Fruit fly (Drosophila melanogaster) whole organism, pupa: Measurements from ENCODE around the gene CG42752.

Experiments used
- CG10348 ChIP-seq: fragments of 200-800 bp; sonication (Bioruptor generic); IDR thresholded peaks from 2 replicates; pipeline ENCODE4 v1.3.6; 2022; ENCODE audit warnings: missing biosample characterization, missing genetic modification characterization
- CG12605 ChIP-seq: fragments of 200-800 bp; sonication (Bioruptor generic); IDR thresholded peaks from 2 replicates; pipeline ENCODE4 v1.3.6; 2022; ENCODE audit warnings: missing biosample characterization, missing genetic modification characterization
- CG13204 ChIP-seq: fragments of 200-800 bp; sonication (Bioruptor generic); optimal IDR thresholded peaks from 2 replicates; lab custom pipeline; 2018; ENCODE audit warnings: missing biosample characterization, mild to moderate bottlenecking, missing genetic modification characterization, moderate library complexity
- CG14655 ChIP-seq: fragments of 200-800 bp; sonication (Bioruptor generic); optimal IDR thresholded peaks from 3 replicates; lab custom pipeline; 2017; ENCODE audit warnings: mild to moderate bottlenecking, missing biosample characterization, missing genetic modification reagents, missing genetic modification characterization
- CG17806 ChIP-seq: fragments of 200-800 bp; sonication (Bioruptor generic); optimal IDR thresholded peaks from 2 replicates; lab custom pipeline; 2018; ENCODE audit warnings: missing biosample characterization, mild to moderate bottlenecking, missing genetic modification characterization, moderate library complexity
- CG32121 ChIP-seq: fragments of 200-800 bp; sonication (Bioruptor generic); IDR thresholded peaks from 2 replicates; pipeline ENCODE4 v1.3.6; 2022; ENCODE audit warnings: missing biosample characterization, missing genetic modification characterization
- CG34367 ChIP-seq: fragments of 200-800 bp; sonication (Bioruptor generic); optimal IDR thresholded peaks from 2 replicates; lab custom pipeline; 2018; ENCODE audit warnings: missing biosample characterization, mild to moderate bottlenecking, missing genetic modification characterization
- CG4496 ChIP-seq: fragments of 200-800 bp; sonication (Bioruptor generic); IDR thresholded peaks from 3 replicates; pipeline ENCODE4 v1.3.6; 2022; ENCODE audit warnings: missing biosample characterization, missing genetic modification characterization
- CG8159 ChIP-seq: fragments of 200-800 bp; sonication (Bioruptor generic); optimal IDR thresholded peaks from 3 replicates; lab custom pipeline; 2018; ENCODE audit warnings: missing biosample characterization, mild to moderate bottlenecking, missing genetic modification characterization, moderate library complexity
- CG8301 ChIP-seq: fragments of 200-800 bp; sonication (Bioruptor generic); optimal IDR thresholded peaks from 2 replicates; lab custom pipeline; 2018; ENCODE audit warnings: missing biosample characterization, mild to moderate bottlenecking, missing genetic modification characterization
- CG9948 ChIP-seq: fragments of 200-800 bp; sonication (Bioruptor generic); optimal IDR thresholded peaks from 2 replicates; lab custom pipeline; 2018; ENCODE audit warnings: missing biosample characterization, mild to moderate bottlenecking, missing genetic modification characterization, moderate library complexity
- D1 ChIP-seq: fragments of 200-800 bp; sonication (Bioruptor generic); optimal IDR thresholded peaks from 2 replicates; lab custom pipeline; 2018; ENCODE audit warnings: missing biosample characterization, mild to moderate bottlenecking, missing genetic modification characterization, moderate library complexity
- EcR ChIP-seq: fragments of 200-800 bp; sonication (Bioruptor generic); optimal IDR thresholded peaks from 3 replicates; lab custom pipeline; 2019; ENCODE audit warnings: missing biosample characterization, missing genetic modification characterization, mild to moderate bottlenecking, moderate library complexity, missing genetic modification reagents
- Ets98B ChIP-seq: fragments of 200-800 bp; sonication (Bioruptor generic); IDR thresholded peaks from 2 replicates; pipeline ENCODE4 v1.3.6; 2022; ENCODE audit warnings: missing biosample characterization, missing genetic modification characterization
- Pif1A ChIP-seq: fragments of 200-800 bp; sonication (Bioruptor generic); optimal IDR thresholded peaks from 3 replicates; lab custom pipeline; 2016; ENCODE audit warnings: missing biosample characterization, missing genetic modification characterization
- Pif1B ChIP-seq: fragments of 200-800 bp; sonication (Bioruptor generic); optimal IDR thresholded peaks from 3 replicates; lab custom pipeline; 2016; ENCODE audit warnings: missing biosample characterization, missing genetic modification characterization
- Snoo ChIP-seq: fragments of 200-800 bp; sonication (Bioruptor generic); optimal IDR thresholded peaks from 3 replicates; lab custom pipeline; 2017; ENCODE audit warnings: missing biosample characterization, mild to moderate bottlenecking, missing genetic modification characterization, inconsistent platforms
- fd96Ca ChIP-seq: fragments of 200-800 bp; sonication (Bioruptor generic); IDR thresholded peaks from 3 replicates; pipeline ENCODE4 v1.3.6; 2022; ENCODE audit warnings: missing biosample characterization, missing genetic modification characterization
- gl ChIP-seq: fragments of 200-800 bp; sonication (Bioruptor generic); optimal IDR thresholded peaks from 2 replicates; lab custom pipeline; 2018; ENCODE audit warnings: missing biosample characterization, mild to moderate bottlenecking, missing genetic modification characterization
- rn ChIP-seq: fragments of 200-800 bp; sonication (Bioruptor generic); IDR thresholded peaks from 2 replicates; pipeline ENCODE4 v1.3.6; 2022; ENCODE audit warnings: missing biosample characterization, missing genetic modification characterization

Gene CG42752

DNA sequence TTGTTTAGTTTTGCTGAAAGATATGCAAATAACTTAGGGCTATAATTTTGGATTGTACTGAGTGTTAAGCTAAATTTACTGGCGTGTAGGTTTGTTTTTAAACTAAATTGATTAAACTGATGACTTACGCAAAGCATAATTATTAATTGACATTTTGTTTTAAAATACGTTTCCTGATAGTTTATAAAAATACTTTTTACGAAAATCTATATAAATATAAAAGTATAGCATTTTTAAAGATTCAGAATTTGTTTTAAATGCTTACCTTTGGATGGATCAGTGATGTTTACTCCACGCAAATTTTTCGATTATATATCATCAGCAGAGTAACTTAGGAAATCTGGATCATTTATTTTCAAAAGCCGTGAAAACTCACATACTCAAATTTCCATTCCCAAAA lies at the start of gene CG42752, which contains the start of gene CG15167:
TSS of gene CG42752 (minus strand) at position 101 of the 400 bp plus-strand sequence.
TSS of gene CG15167 (plus strand) at position 349 of the 400 bp plus-strand sequence.
- TF ChIP-seq rn, result no peak
- TF ChIP-seq CG14655 (GFP tag; lab: Kevin White, UChicago), result no peak
- no peak for TF ChIP-seq fd96Ca (GFP tag; lab: Robert Waterston, UW)
- no peak for TF ChIP-seq Pif1B (GFP tag; lab: Kevin White, UChicago)
- no peak for TF ChIP-seq D1 (tag; lab: Kevin White, UChicago)
- TF ChIP-seq Ets98B (GFP tag; lab: Robert Waterston, UW), result no peak
- TF ChIP-seq CG13204 (GFP tag; lab: Kevin White, UChicago), result no peak
- no peak for TF ChIP-seq CG17806
- TF ChIP-seq, all 21 proteins: peak for 0

DNA sequence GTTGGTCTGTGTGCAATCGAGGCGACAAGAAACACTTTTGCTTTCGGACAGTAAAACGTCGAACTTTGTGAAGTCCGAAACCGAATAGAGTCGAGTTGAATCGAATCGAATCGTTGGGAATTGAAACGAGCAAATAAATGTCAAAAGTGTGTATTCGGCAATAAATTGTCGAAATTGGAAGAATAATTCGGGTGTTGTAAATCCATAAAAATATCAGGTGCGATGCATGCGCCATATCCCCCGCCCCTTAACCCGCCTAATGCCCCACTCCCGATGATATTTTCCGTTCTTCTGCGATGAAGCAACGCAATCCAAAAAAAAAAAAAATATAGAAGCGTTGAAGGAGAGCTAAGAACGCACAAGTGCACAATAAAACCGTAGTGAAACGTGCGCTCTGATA lies 49.0 kb upstream of the CG42752 start:
- TF ChIP-seq Pif1B (GFP tag; lab: Kevin White, UChicago) (no peak), CG34367 (no peak), D1 (tag; lab: Kevin White, UChicago) (no peak), CG13204 (GFP tag; lab: Kevin White, UChicago) (no peak), CG4496 (GFP tag; lab: Robert Waterston, UW) (no peak), CG12605 (GFP tag; lab: Robert Waterston, UW) (no peak), CG8159 (tag; lab: Kevin White, UChicago) (no peak), CG9948 (no peak), EcR (GFP tag; lab: Kevin White, UChicago) (no peak), CG10348 (GFP tag; lab: Robert Waterston, UW) (no peak), CG17806 (no peak), Snoo (tag; lab: Kevin White, UChicago) (no peak), CG8301 (tag; lab: Kevin White, UChicago) (no peak), gl (no peak)

DNA sequence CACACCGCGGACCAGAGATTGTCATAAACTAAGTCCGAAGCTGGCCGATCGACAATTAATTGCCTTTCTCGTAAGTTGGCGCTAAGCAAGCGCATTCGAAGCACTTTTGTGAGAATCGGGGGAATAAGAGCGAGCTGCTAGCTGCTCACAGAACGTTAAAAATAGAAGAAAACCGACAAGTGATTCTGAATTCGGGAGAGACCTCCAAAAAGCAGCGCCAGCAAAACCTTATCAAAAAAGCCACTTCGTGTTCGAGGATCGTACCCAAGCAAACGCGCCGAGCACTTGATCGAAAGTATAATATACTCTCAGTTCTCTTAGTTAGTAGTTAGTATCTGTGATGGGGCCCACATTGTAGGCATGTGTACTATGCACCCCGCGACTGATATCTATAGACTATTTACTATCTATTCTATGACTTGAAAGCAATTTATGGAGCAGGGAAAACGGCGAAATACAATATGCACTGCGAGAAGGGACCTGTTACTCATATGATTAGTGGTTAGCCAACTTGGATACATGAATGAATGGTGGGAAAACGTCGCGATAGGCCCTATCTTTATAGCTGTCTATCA lies 47.6 kb upstream of the CG42752 start:
- no peak for TF ChIP-seq CG8159 (tag; lab: Kevin White, UChicago)

DNA sequence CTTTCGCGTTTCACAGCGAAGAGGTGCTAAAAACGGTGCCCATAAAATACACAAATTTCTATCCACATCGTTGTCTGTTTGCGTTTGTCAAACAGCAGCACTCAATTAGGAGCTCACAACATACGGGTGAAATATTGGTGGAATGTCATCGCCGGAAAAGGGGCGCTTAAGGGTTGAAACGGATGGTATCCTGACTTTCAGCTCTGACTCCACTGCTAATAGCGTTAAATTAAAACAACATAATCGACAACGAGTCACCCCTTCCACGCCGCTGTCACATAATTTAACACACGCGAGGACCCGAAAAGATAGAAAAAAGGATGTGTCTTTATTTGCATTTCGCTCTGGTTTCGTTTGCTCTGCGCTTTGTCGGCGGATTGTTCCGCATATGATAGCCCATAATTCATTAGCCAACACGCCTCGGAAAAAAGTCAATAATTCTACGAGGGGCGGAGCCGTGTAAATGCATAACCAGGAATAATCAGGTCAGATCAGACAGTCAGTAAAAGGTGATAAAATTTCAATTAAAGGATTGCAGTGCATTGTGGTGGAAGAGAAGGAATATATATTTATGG lies 45.2 kb upstream of the CG42752 start:
- TF ChIP-seq CG32121, result no peak
- no peak for TF ChIP-seq CG14655 (GFP tag; lab: Kevin White, UChicago)
- no peak for TF ChIP-seq rn

DNA sequence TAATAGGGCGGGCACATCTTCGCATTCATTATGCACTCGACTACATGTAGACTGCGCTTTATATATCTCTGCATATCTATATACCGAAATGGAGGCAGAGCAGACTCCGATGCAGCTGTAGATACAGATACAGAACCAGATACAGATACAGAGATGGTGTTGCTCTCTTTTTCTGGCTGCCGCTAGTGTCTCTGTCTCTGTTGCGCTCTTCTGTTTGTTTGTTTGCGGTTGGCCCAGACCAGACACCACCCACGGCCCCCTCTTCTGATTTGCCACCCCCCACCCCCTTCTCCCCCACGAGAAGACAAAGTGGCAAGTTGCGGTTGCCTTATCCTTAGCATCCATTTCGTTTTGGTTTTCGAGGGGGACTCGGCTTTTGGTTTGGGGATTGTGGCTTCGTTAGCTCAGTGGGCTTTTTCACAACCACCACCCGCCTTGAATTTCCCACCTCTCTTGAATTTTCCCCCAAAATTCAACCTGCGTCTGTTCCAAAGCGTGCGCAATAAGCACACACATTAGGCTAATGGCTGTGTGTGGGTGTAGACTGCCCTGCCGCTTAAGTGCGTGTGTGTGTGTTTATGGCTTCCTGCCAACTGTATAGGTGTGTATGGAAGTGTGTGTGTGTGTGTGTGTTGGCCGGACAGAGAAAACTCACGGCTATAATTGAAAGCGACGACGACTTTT lies 43.6 kb upstream of the CG42752 start:
- TF ChIP-seq CG8159 (tag; lab: Kevin White, UChicago), result no peak
- no peak for TF ChIP-seq rn
- TF ChIP-seq EcR (GFP tag; lab: Kevin White, UChicago), result no peak
- TF ChIP-seq CG12605 (GFP tag; lab: Robert Waterston, UW), result no peak
- no peak for TF ChIP-seq CG34367
- no peak for TF ChIP-seq CG32121
- TF ChIP-seq Pif1A (GFP tag; lab: Kevin White, UChicago), result no peak
- no peak for TF ChIP-seq CG9948
- no peak for TF ChIP-seq CG17806
- TF ChIP-seq CG10348 (GFP tag; lab: Robert Waterston, UW), result no peak
- no peak for TF ChIP-seq gl
- no peak for TF ChIP-seq CG14655 (GFP tag; lab: Kevin White, UChicago)
- TF ChIP-seq CG13204 (GFP tag; lab: Kevin White, UChicago), result no peak
- no peak for TF ChIP-seq Ets98B (GFP tag; lab: Robert Waterston, UW)
- TF ChIP-seq, all 21 proteins: peak for 0

DNA sequence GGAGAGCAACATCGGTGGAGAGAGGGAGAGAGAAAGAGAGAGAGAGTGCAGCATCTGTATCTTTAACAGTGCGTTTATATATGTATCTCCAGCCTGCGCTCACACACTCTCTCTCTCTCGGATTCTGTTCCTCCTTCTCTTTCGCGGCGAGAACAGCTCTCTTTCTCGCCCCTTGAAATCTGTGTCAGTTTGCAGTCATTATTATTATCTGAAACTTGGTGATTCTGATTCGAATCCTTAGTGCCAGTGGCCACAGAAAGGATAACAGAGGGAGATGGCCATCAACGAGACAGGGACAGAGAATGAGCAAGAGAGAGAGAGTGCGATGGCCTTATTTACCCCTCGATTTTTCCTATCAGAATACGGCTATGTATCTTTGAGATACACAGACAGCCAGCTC lies 43.0 kb upstream of the CG42752 start:
- TF ChIP-seq CG32121, result no peak
- TF ChIP-seq CG34367, result no peak
- TF ChIP-seq Ets98B (GFP tag; lab: Robert Waterston, UW), result no peak
- no peak for TF ChIP-seq CG17806
- no peak for TF ChIP-seq D1 (tag; lab: Kevin White, UChicago)
- TF ChIP-seq fd96Ca (GFP tag; lab: Robert Waterston, UW), result no peak
- no peak for TF ChIP-seq CG13204 (GFP tag; lab: Kevin White, UChicago)
- TF ChIP-seq CG8159 (tag; lab: Kevin White, UChicago), result no peak
- TF ChIP-seq CG9948, result no peak
- no peak for TF ChIP-seq Pif1A (GFP tag; lab: Kevin White, UChicago)
- TF ChIP-seq CG12605 (GFP tag; lab: Robert Waterston, UW), result no peak
- TF ChIP-seq EcR (GFP tag; lab: Kevin White, UChicago), result no peak
- no peak for TF ChIP-seq Pif1B (GFP tag; lab: Kevin White, UChicago)
- TF ChIP-seq CG14655 (GFP tag; lab: Kevin White, UChicago), result no peak

DNA sequence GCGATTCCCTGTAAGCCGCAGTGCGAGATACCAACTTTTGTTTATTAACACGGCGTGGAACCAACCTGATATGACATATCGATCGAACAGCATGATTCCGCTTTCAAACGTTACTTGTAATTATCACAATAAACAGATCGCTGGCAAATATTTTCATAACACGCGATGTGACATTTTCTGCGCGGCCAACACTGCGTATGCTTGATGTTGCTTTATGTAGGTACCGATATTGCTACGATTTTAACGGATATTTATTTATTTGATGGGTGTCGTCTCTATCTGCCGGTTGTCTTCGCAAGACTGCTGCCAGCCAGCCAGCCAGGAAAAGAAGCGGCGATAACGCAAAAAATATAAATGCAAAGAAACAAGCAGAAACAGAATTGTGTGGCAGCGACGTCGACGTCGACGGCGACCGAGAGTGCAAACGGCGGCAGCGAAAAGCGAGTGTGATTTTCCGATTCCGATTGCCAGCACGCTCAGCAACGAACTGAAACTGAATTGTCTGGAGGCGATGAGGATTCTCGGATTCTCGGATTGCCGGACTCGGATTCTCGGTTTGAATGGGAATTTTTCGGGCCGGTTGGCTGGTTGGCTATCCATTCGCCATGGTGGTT lies 42.4 kb upstream of the CG42752 start:
- no peak for TF ChIP-seq rn
- no peak for TF ChIP-seq CG4496 (GFP tag; lab: Robert Waterston, UW)
- TF ChIP-seq CG17806, result no peak
- no peak for TF ChIP-seq CG12605 (GFP tag; lab: Robert Waterston, UW)
- TF ChIP-seq CG10348 (GFP tag; lab: Robert Waterston, UW), result no peak
- no peak for TF ChIP-seq Pif1B (GFP tag; lab: Kevin White, UChicago)
- TF ChIP-seq Pif1A (GFP tag; lab: Kevin White, UChicago), result no peak
- TF ChIP-seq D1 (tag; lab: Kevin White, UChicago), result no peak
- TF ChIP-seq CG8301 (tag; lab: Kevin White, UChicago), result no peak
- no peak for TF ChIP-seq CG14655 (GFP tag; lab: Kevin White, UChicago)
- no peak for TF ChIP-seq CG9948
- no peak for TF ChIP-seq CG34367
- TF ChIP-seq CG13204 (GFP tag; lab: Kevin White, UChicago), result no peak
- TF ChIP-seq fd96Ca (GFP tag; lab: Robert Waterston, UW), result no peak
- no peak for TF ChIP-seq CG8159 (tag; lab: Kevin White, UChicago)
